Fruit fly (Drosophila melanogaster) whole organism, prepupa: Measurements from ENCODE around the gene Eato.

Experiments
- Blimp-1 ChIP-seq: fragments of 200-800 bp; sonication (Bioruptor generic); optimal IDR thresholded peaks from 3 replicates; lab custom pipeline; 2017; ENCODE audit warnings: missing biosample characterization, missing genetic modification characterization, mild to moderate bottlenecking, moderate library complexity, missing genetic modification reagents
- CG1621 ChIP-seq: fragments of 200-800 bp; sonication (Bioruptor generic); optimal IDR thresholded peaks from 3 replicates; lab custom pipeline; 2018; ENCODE audit warnings: missing biosample characterization, mild to moderate bottlenecking, missing genetic modification characterization
- Ets96B ChIP-seq: fragments of 200-800 bp; optimal IDR thresholded peaks from 2 replicates; lab custom pipeline; 2019; ENCODE audit warnings: missing biosample characterization, mild to moderate bottlenecking, missing genetic modification characterization, moderate library complexity
- Sox102F ChIP-seq: fragments of 200-800 bp; sonication (Bioruptor generic); optimal IDR thresholded peaks from 2 replicates; lab custom pipeline; 2016; ENCODE audit warnings: missing biosample characterization, mild to moderate bottlenecking, missing genetic modification characterization
- achi ChIP-seq: fragments of 200-800 bp; sonication (Bioruptor generic); optimal IDR thresholded peaks from 3 replicates; lab custom pipeline; 2016; ENCODE audit warnings: missing biosample characterization, missing genetic modification characterization
- salr ChIP-seq, 2 experiments: fragments of 200-800 bp; sonication (Bioruptor generic); optimal IDR thresholded peaks; 3 replicates each; lab custom pipeline; 2016 to 2018; ENCODE audit warnings: missing biosample characterization in 2 of 2, missing genetic modification characterization in 2 of 2, mild to moderate bottlenecking in 1 of 2

- no peak for TF ChIP-seq salr (GFP tag; optimal IDR thresholded peaks at IDR 0.05; lab: Kevin White, UChicago)
- no peak for TF ChIP-seq Blimp-1 (GFP tag; lab: Kevin White, UChicago)
- no peak for TF ChIP-seq achi (GFP tag; lab: Kevin White, UChicago)
- no peak for TF ChIP-seq Sox102F (GFP tag; lab: Kevin White, UChicago)
- no peak for TF ChIP-seq Ets96B (tag; lab: Kevin White, UChicago)
- TF ChIP-seq CG1621 (tag; lab: Kevin White, UChicago): no peak
Measured at dm6 chr2L:13746652-13747051, 37.2 kb upstream of the Eato start, which contains the start of gene TM9SF4.
